Worm (Caenorhabditis elegans): ENCODE results near the gene pes-8.

DNA sequence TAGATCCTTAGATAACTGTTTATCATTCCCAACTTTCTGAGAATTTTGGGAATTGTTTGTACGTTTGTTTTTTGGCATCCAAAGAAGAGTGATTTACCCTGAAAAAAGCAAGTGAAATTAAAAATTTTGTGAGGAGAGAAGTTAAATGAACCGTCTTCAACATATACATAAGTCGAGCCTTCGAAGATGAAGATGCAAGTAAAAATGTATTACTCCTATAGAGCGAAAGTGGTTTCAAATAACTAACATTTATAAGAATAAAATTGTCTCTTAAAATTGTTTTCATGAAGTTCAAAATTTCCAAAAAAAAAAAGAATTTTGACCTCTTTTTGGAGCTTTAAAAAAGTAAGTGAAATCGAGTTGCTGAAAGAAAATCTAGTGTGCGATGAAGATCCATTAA lies 23.0 kb downstream of the pes-8 start, which contains the start of gene B0416.10:
- TF ChIP-seq flt-1 (GFP tag; IDR thresholded peaks at IDR 0.05) (no peak), ama-1 (optimal IDR thresholded peaks at IDR 0.05) (no peak), sea-1 (GFP tag; conservative IDR thresholded peaks at IDR 0.05) (no peak), tbx-37 (GFP tag; conservative IDR thresholded peaks at IDR 0.05) (no peak)

Measured in whole organism, early embryonic.